Worm (Caenorhabditis elegans) whole organism, mixed stage, embryonic: ENCODE data around the gene comt-3.
"Not testable (repeated sequence)": the region's sequence is repeated elsewhere in the genome, so short reads cannot be mapped to it uniquely, and the experiment has no call there.

Experiments used
- M03D4.4 ChIP-seq: sonication (generic microtip); optimal IDR thresholded peaks from 2 replicates; lab custom pipeline; 2017; ENCODE audit warnings: mild to moderate bottlenecking, missing genetic modification characterization, missing compliant biosample characterization
- bed-3 ChIP-seq: fragments of 200-800 bp; sonication (Bioruptor generic); optimal IDR thresholded peaks from 3 replicates; lab custom pipeline; 2018; ENCODE audit warnings: mild to moderate bottlenecking, missing genetic modification characterization, moderate library complexity, missing compliant biosample characterization
- blmp-1 ChIP-seq: fragments of 150-350 bp; optimal IDR thresholded peaks from 2 replicates; lab custom pipeline; 2014; ENCODE audit warnings: missing biosample characterization, missing genetic modification characterization
- ceh-39 ChIP-seq: fragments of 150-350 bp; optimal IDR thresholded peaks from 2 replicates; lab custom pipeline; 2014; ENCODE audit warnings: missing biosample characterization, missing genetic modification characterization
- ceh-43 ChIP-seq: fragments of 200-800 bp; sonication (Bioruptor generic); optimal IDR thresholded peaks from 2 replicates; lab custom pipeline; 2018; ENCODE audit warnings: mild to moderate bottlenecking, missing genetic modification characterization, moderate library complexity, missing compliant biosample characterization
- ceh-83 ChIP-seq: fragments of 200-800 bp; sonication (Bioruptor generic); optimal IDR thresholded peaks from 2 replicates; lab custom pipeline; 2018; ENCODE audit warnings: mild to moderate bottlenecking, missing genetic modification characterization, missing compliant biosample characterization
- cnd-1 ChIP-seq: fragments of 200-800 bp; sonication (Bioruptor generic); optimal IDR thresholded peaks from 2 replicates; lab custom pipeline; 2018; ENCODE audit warnings: mild to moderate bottlenecking, missing genetic modification characterization, missing compliant biosample characterization
- drap-1 ChIP-seq: fragments of 200-800 bp; sonication (Bioruptor generic); optimal IDR thresholded peaks from 3 replicates; lab custom pipeline; 2018; ENCODE audit warnings: mild to moderate bottlenecking, missing genetic modification characterization, missing compliant biosample characterization
- elt-1 ChIP-seq: sonication (generic microtip); optimal IDR thresholded peaks from 2 replicates; lab custom pipeline; 2017; ENCODE audit warnings: missing genetic modification characterization, mild to moderate bottlenecking, missing compliant biosample characterization, antibody characterized with exemption, moderate library complexity, borderline replicate concordance; ENCODE audit not compliant: insufficient read depth
- elt-3 ChIP-seq: fragments of 150-350 bp; optimal IDR thresholded peaks from 2 replicates; lab custom pipeline; 2014; ENCODE audit warnings: missing biosample characterization, missing genetic modification characterization
- flh-1 ChIP-seq: fragments of 200-800 bp; sonication (Bioruptor generic); optimal IDR thresholded peaks from 2 replicates; lab custom pipeline; 2018; ENCODE audit warnings: mild to moderate bottlenecking, missing genetic modification characterization, moderate library complexity, missing compliant biosample characterization
- ham-2 ChIP-seq: fragments of 200-800 bp; sonication (Bioruptor generic); optimal IDR thresholded peaks from 2 replicates; lab custom pipeline; 2018; ENCODE audit warnings: mild to moderate bottlenecking, missing genetic modification characterization, missing compliant biosample characterization
- hlh-1 ChIP-seq: fragments of 150-350 bp; optimal IDR thresholded peaks from 2 replicates; lab custom pipeline; 2014; ENCODE audit warnings: missing biosample characterization, missing genetic modification reagents, missing genetic modification characterization
- lin-13 ChIP-seq: fragments of 150-350 bp; optimal IDR thresholded peaks from 2 replicates; lab custom pipeline; 2014; ENCODE audit warnings: missing biosample characterization, missing genetic modification characterization
- lin-32 ChIP-seq: fragments of 200-800 bp; sonication (Bioruptor generic); optimal IDR thresholded peaks from 2 replicates; lab custom pipeline; 2018; ENCODE audit warnings: mild to moderate bottlenecking, missing genetic modification characterization, missing compliant biosample characterization
- lsy-2 ChIP-seq: fragments of 150-350 bp; optimal IDR thresholded peaks from 2 replicates; lab custom pipeline; 2014; ENCODE audit warnings: missing biosample characterization, missing genetic modification characterization
- mab-5 ChIP-seq: fragments of 150-350 bp; optimal IDR thresholded peaks from 2 replicates; lab custom pipeline; 2014; ENCODE audit warnings: missing biosample characterization, missing genetic modification characterization
- mep-1 ChIP-seq: fragments of 150-350 bp; optimal IDR thresholded peaks from 2 replicates; lab custom pipeline; 2017; ENCODE audit warnings: missing biosample characterization, missing genetic modification reagents, missing genetic modification characterization, inconsistent platforms
- mls-2 ChIP-seq: sonication (generic microtip); optimal IDR thresholded peaks from 2 replicates; lab custom pipeline; 2016; ENCODE audit warnings: mild to moderate bottlenecking, missing genetic modification characterization, moderate library complexity, missing compliant biosample characterization
- nhr-12 ChIP-seq: fragments of 150-350 bp; optimal IDR thresholded peaks from 2 replicates; lab custom pipeline; 2014; ENCODE audit warnings: missing biosample characterization, missing genetic modification characterization
- nhr-237 ChIP-seq: fragments of 150-350 bp; optimal IDR thresholded peaks from 2 replicates; lab custom pipeline; 2014; ENCODE audit warnings: missing biosample characterization, missing genetic modification characterization
- nhr-28 ChIP-seq: fragments of 150-350 bp; optimal IDR thresholded peaks from 2 replicates; lab custom pipeline; 2014; ENCODE audit warnings: missing biosample characterization, missing genetic modification characterization
- sem-2 ChIP-seq: fragments of 200-800 bp; sonication (Bioruptor generic); optimal IDR thresholded peaks from 2 replicates; lab custom pipeline; 2018; ENCODE audit warnings: mild to moderate bottlenecking, missing genetic modification characterization, missing compliant biosample characterization
- sptf-1 ChIP-seq: sonication (generic microtip); optimal IDR thresholded peaks from 2 replicates; lab custom pipeline; 2017; ENCODE audit warnings: mild to moderate bottlenecking, missing genetic modification characterization, moderate library complexity, missing compliant biosample characterization
- unc-39 ChIP-seq: fragments of 150-350 bp; optimal IDR thresholded peaks from 2 replicates; lab custom pipeline; 2014; ENCODE audit warnings: missing biosample characterization, missing genetic modification characterization
- unc-62 ChIP-seq: fragments of 150-350 bp; optimal IDR thresholded peaks from 2 replicates; lab custom pipeline; 2014; ENCODE audit warnings: missing biosample characterization, missing genetic modification reagents, missing genetic modification characterization
- ztf-11 ChIP-seq: fragments of 150-350 bp; optimal IDR thresholded peaks from 2 replicates; lab custom pipeline; 2014; ENCODE audit warnings: missing biosample characterization, missing genetic modification characterization

comt-3 gene

ce11 chrV:2081269-2081668 is 23.9 kb downstream of the comt-3 start:
- TF ChIP-seq unc-39 (tag; lab: Kevin White, UChicago): no peak
- TF ChIP-seq mab-5 (tag; lab: Kevin White, UChicago): no peak
- no peak for TF ChIP-seq ztf-11 (tag; lab: Kevin White, UChicago)
- TF ChIP-seq bed-3: no peak
- TF ChIP-seq flh-1 (GFP tag; lab: Kevin White, UChicago): no peak
- no peak for TF ChIP-seq lin-13 (tag; lab: Kevin White, UChicago)
- TF ChIP-seq elt-1 (tag; lab: Kevin White, UChicago): no peak
- TF ChIP-seq lsy-2 (tag; lab: Kevin White, UChicago): no peak
- TF ChIP-seq ham-2 (GFP tag; lab: Kevin White, UChicago): no peak

- TF ChIP-seq hlh-1 (tag; lab: Kevin White, UChicago): peak; percentile 64
- no peak for TF ChIP-seq ceh-39 (tag; lab: Kevin White, UChicago)
These were observed 24.6 kb downstream of the comt-3 start for ce11 chrV:2081894-2082293.

ce11 chrV:2083869-2084268 is 26.5 kb downstream of the comt-3 start:
- TF ChIP-seq blmp-1 (tag; lab: Kevin White, UChicago) (no peak), flh-1 (GFP tag; lab: Kevin White, UChicago) (no peak), sem-2 (GFP tag; lab: Kevin White, UChicago) (no peak), nhr-237 (tag; lab: Kevin White, UChicago) (no peak), hlh-1 (tag; lab: Kevin White, UChicago) (no peak), mls-2 (tag; lab: Kevin White, UChicago) (no peak), nhr-28 (no peak), bed-3 (no peak), cnd-1 (no peak), ceh-39 (tag; lab: Kevin White, UChicago) (no peak), mep-1 (tag; lab: Kevin White, UChicago) (no peak), elt-3 (no peak), nhr-12 (no peak), ham-2 (GFP tag; lab: Kevin White, UChicago) (no peak), lsy-2 (tag; lab: Kevin White, UChicago) (no peak), drap-1 (GFP tag; lab: Kevin White, UChicago) (no peak), M03D4.4 (tag; lab: Kevin White, UChicago) (no peak), sptf-1 (tag; lab: Kevin White, UChicago) (no peak), mab-5 (tag; lab: Kevin White, UChicago) (no peak), ceh-83 (GFP tag; lab: Kevin White, UChicago) (no peak)

- TF ChIP-seq M03D4.4 (tag; lab: Kevin White, UChicago); cnd-1; elt-1 (tag; lab: Kevin White, UChicago): not testable (repeated sequence)
- TF ChIP-seq, all 35 proteins: peak for 0; not testable (repeated sequence) for 35
These were observed 28.5 kb downstream of the comt-3 start, which contains the start of gene F36F12.3 for ce11 chrV:2085745-2086267. F36F12.3 (plus strand) TSS chrV:2085795.

ce11 chrV:2090321-2090720 is 33.0 kb downstream of the comt-3 start, which contains the start of gene ztf-28:
ztf-28 (plus strand) TSS chrV:2090669.
- TF ChIP-seq unc-39 (tag; lab: Kevin White, UChicago); ceh-43 (GFP tag; lab: Kevin White, UChicago); mls-2 (tag; lab: Kevin White, UChicago): not testable (repeated sequence)
- TF ChIP-seq, all 35 proteins: peak for 0; not testable (repeated sequence) for 35

ce11 chrV:2095204-2095603 is 37.9 kb downstream of the comt-3 start, which contains the start of gene F36F12.2:
F36F12.2 (minus strand) TSS chrV:2095304.
- TF ChIP-seq M03D4.4 (tag; lab: Kevin White, UChicago): no peak
- TF ChIP-seq bed-3: no peak
- no peak for TF ChIP-seq lin-32 (GFP tag; lab: Kevin White, UChicago)
- no peak for TF ChIP-seq unc-39 (tag; lab: Kevin White, UChicago)
- no peak for TF ChIP-seq blmp-1 (tag; lab: Kevin White, UChicago)
- no peak for TF ChIP-seq elt-3
- TF ChIP-seq unc-62 (GFP tag; lab: Kevin White, UChicago): no peak
